Worm (Caenorhabditis elegans) whole organism, early embryonic: ENCODE results near the gene C43C3.4.

Source experiments
- B0310.2 ChIP-seq: sonication (generic microtip); optimal IDR thresholded peaks from 2 replicates; lab custom pipeline; 2016; ENCODE audit warnings: mild to moderate bottlenecking, missing genetic modification characterization, missing compliant biosample characterization
- F13C5.2 ChIP-seq: sonication (generic microtip); optimal IDR thresholded peaks from 2 replicates; lab custom pipeline; 2017; ENCODE audit warnings: mild to moderate bottlenecking, missing genetic modification characterization, inconsistent platforms, missing compliant biosample characterization
- aly-1 ChIP-seq: sonication (generic microtip); optimal IDR thresholded peaks from 2 replicates; lab custom pipeline; 2016; ENCODE audit warnings: missing genetic modification characterization, missing compliant biosample characterization
- ama-1 ChIP-seq: fragments of 150-350 bp; optimal IDR thresholded peaks from 2 replicates; lab custom pipeline; 2014
- ceh-13 ChIP-seq: fragments of 200-800 bp; sonication (Bioruptor generic); optimal IDR thresholded peaks from 2 replicates; lab custom pipeline; 2018; ENCODE audit warnings: mild to moderate bottlenecking, missing genetic modification characterization, missing compliant biosample characterization
- ceh-36 ChIP-seq: sonication (generic microtip); optimal IDR thresholded peaks from 2 replicates; lab custom pipeline; 2016; ENCODE audit warnings: missing genetic modification characterization, inconsistent platforms, missing compliant biosample characterization
- ets-7 ChIP-seq: sonication (generic microtip); optimal IDR thresholded peaks from 2 replicates; lab custom pipeline; 2016; ENCODE audit warnings: missing genotype, missing genetic modification characterization, missing compliant biosample characterization
- flt-1 ChIP-seq: fragments of 200-800 bp; sonication (Bioruptor generic); IDR thresholded peaks from 2 replicates; pipeline ENCODE4 v1.3.6; 2022; ENCODE audit warnings: missing genetic modification characterization, missing compliant biosample characterization
- hmbx-1 ChIP-seq: sonication (generic microtip); optimal IDR thresholded peaks from 2 replicates; lab custom pipeline; 2016; ENCODE audit warnings: mild to moderate bottlenecking, missing genetic modification characterization, missing compliant biosample characterization
- hmg-4 ChIP-seq: fragments of 200-800 bp; sonication (Bioruptor generic); optimal IDR thresholded peaks from 2 replicates; lab custom pipeline; 2018; ENCODE audit warnings: mild to moderate bottlenecking, missing genetic modification characterization, missing compliant biosample characterization
- hnd-1 ChIP-seq: sonication (generic microtip); optimal IDR thresholded peaks from 2 replicates; lab custom pipeline; 2016; ENCODE audit warnings: missing genetic modification characterization, missing compliant biosample characterization
- pes-1 ChIP-seq: fragments of 200-800 bp; sonication (Bioruptor generic); IDR thresholded peaks from 2 replicates; pipeline ENCODE4 v1.3.6; 2022; ENCODE audit warnings: missing genetic modification reagents, missing genetic modification characterization, missing compliant biosample characterization
- scrt-1 ChIP-seq: fragments of 200-800 bp; sonication (Bioruptor generic); IDR thresholded peaks from 2 replicates; pipeline ENCODE4 v1.3.6; 2022; ENCODE audit warnings: missing genetic modification characterization, missing compliant biosample characterization
- sea-1 ChIP-seq: fragments of 200-800 bp; sonication (Bioruptor generic); conservative IDR thresholded peaks from 2 replicates; pipeline ENCODE4 v1.3.6; 2022; ENCODE audit warnings: missing genetic modification characterization, missing compliant biosample characterization
- tbx-11 ChIP-seq: fragments of 200-800 bp; sonication (Bioruptor generic); IDR thresholded peaks from 2 replicates; pipeline ENCODE4 v1.3.6; 2022; ENCODE audit warnings: missing genetic modification characterization, missing compliant biosample characterization
- tbx-37 ChIP-seq: fragments of 200-800 bp; sonication (Bioruptor generic); conservative IDR thresholded peaks from 2 replicates; pipeline ENCODE4 v1.3.6; 2022; ENCODE audit warnings: missing genetic modification reagents, missing genetic modification characterization, missing compliant biosample characterization
- tra-4 ChIP-seq: sonication (generic microtip); optimal IDR thresholded peaks from 2 replicates; lab custom pipeline; 2017; ENCODE audit warnings: missing genetic modification characterization, missing compliant biosample characterization

The C43C3.4 gene

DNA sequence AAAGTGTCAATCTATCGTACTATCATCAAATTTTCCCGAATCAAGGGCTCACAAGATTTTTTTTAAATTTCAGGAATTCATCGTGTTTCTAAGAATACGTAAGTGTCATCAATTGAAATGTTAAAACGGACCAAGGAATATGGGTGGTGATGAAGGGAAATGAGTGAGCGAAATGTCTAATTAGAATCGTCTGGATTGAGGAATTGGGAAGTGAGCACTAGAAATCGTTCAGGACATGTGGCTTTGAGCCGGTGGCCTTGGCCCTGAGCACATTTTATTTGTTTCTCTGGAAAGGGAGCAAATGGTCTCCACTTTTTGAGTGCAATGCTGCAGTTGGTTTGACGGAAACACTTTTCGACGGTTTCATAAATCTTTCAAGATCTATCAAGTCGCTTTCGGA, 20.5 kb downstream of the C43C3.4 start:
- no peak for TF ChIP-seq hnd-1 (tag; lab: Kevin White, UChicago)
- TF ChIP-seq sea-1 (GFP tag; lab: Robert Waterston, UW), result no peak
- no peak for TF ChIP-seq pes-1

DNA sequence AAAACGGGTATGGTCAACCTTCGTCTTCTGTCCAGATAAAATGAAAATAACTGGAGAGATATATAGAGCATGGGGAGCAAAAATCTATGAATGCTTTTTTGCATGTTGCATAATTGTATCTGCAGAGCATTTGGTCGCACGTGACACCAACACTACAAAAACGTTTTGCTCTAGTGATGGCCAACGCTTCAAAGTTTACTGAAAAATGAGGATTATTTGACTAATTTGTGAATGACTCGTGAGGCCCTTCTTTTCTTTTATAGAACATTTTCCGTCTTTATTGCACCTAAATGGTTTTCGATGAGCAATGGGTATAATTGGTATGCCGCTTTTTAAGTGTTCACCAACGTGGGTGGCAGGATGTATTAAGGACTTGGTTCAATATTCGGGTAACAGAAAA, 21.2 kb downstream of the C43C3.4 start:
- no peak for TF ChIP-seq pes-1
- no peak for TF ChIP-seq ets-7 (tag; lab: Kevin White, UChicago)
- no peak for TF ChIP-seq ceh-36
- no peak for TF ChIP-seq hmbx-1 (tag; lab: Kevin White, UChicago)
- TF ChIP-seq hnd-1 (tag; lab: Kevin White, UChicago), result no peak
- no peak for TF ChIP-seq aly-1 (tag; lab: Kevin White, UChicago)
- no peak for TF ChIP-seq sea-1 (GFP tag; lab: Robert Waterston, UW)
- TF ChIP-seq ama-1 (lab: Kevin White, UChicago), result no peak
- no peak for TF ChIP-seq B0310.2 (tag; lab: Kevin White, UChicago)
- no peak for TF ChIP-seq tbx-37
- no peak for TF ChIP-seq tra-4 (tag; lab: Kevin White, UChicago)
- no peak for TF ChIP-seq tbx-11
- TF ChIP-seq flt-1 (GFP tag; lab: Robert Waterston, UW), result no peak
- TF ChIP-seq hmg-4, result no peak
- TF ChIP-seq F13C5.2, result no peak

DNA sequence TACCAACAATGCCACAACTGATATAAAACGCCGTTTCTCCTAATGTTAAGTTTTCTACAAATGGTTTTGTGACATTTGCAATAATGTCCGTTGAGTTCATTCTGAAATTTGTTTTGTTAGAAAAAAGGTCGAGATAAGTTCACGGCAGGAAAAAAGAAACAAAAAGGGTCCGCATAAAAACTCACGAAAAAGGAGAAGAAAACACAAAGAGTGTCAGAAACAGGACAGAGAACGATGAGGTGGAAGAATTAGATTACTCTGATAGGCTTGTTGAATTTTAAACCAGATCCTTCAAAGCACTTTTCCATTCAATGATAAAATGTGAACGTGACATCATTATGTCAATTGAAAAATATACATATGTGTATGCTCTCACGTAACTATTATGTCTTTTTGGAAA, 21.7 kb downstream of the C43C3.4 start, which contains the start of gene aex-2:
Gene aex-2 (minus strand): TSS at position 101 of the 400 bp plus-strand sequence.
- no peak for TF ChIP-seq tbx-37
- no peak for TF ChIP-seq F13C5.2
- TF ChIP-seq aly-1 (tag; lab: Kevin White, UChicago), result no peak
- TF ChIP-seq B0310.2 (tag; lab: Kevin White, UChicago), result no peak

DNA sequence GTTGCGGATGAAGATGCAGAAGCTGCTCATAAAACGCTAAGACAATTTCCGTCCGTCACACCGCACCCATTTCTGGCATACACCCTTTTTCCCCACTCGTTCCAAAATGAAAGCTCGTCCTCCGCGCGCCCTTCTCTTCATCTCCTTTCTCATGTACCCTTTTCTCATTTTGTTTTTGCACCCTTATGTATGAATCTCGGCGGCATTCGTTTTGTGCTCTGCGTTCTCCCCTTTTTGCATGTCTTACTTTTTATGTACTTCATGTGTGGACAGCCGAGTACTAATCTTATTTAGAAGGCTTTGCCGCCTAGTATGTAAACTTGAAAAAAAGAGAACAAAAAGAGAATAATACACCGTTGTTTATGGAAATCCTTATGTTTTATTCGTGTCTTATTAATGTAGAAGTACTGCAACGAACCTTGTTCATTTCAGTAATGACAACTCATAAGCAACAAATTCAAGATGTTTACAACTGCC, 26.6 kb downstream of the C43C3.4 start, which contains the start of gene F34H10.4:
Gene F34H10.4 (plus strand): TSS at position 427 of the 477 bp plus-strand sequence.
- TF ChIP-seq ama-1 (lab: Kevin White, UChicago), result no peak
- TF ChIP-seq ets-7 (tag; lab: Kevin White, UChicago), result no peak
- TF ChIP-seq ceh-13 (GFP tag; lab: Kevin White, UChicago), result no peak
- TF ChIP-seq hmg-4, result no peak
- TF ChIP-seq sea-1 (GFP tag; lab: Robert Waterston, UW), result no peak
- no peak for TF ChIP-seq tra-4 (tag; lab: Kevin White, UChicago)

DNA sequence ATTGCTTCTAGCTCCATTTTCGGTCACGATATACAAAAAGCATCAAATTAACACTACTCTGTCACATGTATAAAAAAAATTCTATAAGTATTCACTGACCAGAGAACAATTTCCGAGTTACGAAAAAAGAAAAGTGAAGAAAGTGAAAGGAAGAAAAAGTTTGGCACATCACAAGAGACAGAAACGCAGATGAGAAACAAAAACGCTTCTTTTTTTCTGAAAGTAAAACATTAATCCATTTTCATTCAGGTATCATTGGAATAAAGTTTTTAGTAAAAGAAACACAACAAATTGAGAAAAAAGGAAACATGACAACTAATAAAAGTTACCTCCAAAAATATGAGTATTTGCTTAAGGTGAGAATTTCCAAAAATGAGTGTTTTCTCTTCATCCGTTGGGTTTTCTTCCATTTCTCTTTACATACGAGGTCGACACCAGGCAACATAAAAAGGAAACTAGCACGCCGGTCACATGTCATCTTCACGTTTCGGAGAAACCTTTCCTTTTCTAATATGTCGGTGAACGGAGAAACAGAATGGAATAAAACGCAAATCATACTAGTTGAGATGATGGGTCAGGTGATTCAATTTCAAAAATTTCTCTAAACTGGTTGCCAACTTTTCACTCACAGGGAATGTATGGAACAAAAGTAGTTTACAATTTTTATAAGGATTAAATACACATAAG, 31.8 kb downstream of the C43C3.4 start:
- TF ChIP-seq F13C5.2, result no peak
- no peak for TF ChIP-seq hnd-1 (tag; lab: Kevin White, UChicago)
- no peak for TF ChIP-seq sea-1 (GFP tag; lab: Robert Waterston, UW)
- no peak for TF ChIP-seq hmbx-1 (tag; lab: Kevin White, UChicago)

DNA sequence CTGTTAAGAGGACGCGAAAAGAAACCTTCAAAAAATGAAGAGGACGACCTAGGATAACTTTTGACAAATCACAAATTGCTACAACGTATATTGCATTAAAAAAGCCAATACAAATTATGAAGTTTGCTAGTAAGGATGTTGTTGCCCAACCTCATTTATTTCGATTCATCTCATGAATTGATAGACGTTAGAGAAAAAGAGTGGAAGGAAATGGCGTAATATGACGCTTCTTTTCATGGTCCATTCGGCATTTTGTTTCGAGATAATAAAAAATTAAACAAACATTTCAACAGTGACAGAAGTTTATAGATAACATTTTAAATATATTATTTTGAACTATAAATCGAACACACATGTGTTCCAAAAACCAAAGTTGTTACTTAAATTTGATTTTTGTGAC, 33.8 kb downstream of the C43C3.4 start:
- TF ChIP-seq F13C5.2, result no peak
- no peak for TF ChIP-seq tbx-11
- no peak for TF ChIP-seq hnd-1 (tag; lab: Kevin White, UChicago)
- no peak for TF ChIP-seq hmg-4
- TF ChIP-seq ets-7 (tag; lab: Kevin White, UChicago), result no peak
- TF ChIP-seq ama-1 (lab: Kevin White, UChicago), result no peak
- TF ChIP-seq ceh-36, result no peak
- TF ChIP-seq pes-1, result no peak
- no peak for TF ChIP-seq aly-1 (tag; lab: Kevin White, UChicago)
- no peak for TF ChIP-seq hmbx-1 (tag; lab: Kevin White, UChicago)
- no peak for TF ChIP-seq flt-1 (GFP tag; lab: Robert Waterston, UW)
- TF ChIP-seq sea-1 (GFP tag; lab: Robert Waterston, UW), result no peak
- no peak for TF ChIP-seq tra-4 (tag; lab: Kevin White, UChicago)
- TF ChIP-seq B0310.2 (tag; lab: Kevin White, UChicago), result no peak
- TF ChIP-seq ceh-13 (GFP tag; lab: Kevin White, UChicago), result no peak
- no peak for TF ChIP-seq scrt-1
- no peak for TF ChIP-seq tbx-37

DNA sequence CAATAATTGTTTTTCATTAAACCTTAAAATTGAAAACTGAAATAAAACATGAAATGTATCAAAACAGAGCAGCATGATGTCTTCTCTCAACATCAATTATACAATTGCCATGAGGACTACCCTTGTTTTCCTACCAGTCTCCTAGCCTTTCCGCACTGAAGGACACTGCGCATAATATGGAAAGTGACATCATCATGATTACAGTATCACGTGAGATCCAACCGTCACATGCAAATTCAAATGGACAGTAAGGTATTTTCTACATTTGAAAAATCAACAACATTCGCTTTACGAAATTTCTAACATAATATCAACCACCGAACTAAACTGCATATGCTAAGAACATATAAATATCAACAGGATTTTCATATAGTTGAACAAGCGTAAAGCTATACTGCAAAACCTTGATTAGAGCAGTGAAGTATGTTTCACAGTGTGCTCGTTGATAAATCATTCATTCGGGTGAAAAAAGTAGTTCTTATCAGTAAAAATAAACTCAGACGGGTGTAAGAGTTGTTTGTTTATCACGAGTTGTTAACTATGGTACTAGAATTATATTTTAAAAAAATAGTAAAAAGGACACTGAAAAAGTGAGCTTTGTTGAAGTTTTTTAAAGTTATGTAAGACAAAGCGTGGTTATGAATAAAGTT, 35.7 kb downstream of the C43C3.4 start:
- TF ChIP-seq ceh-13 (GFP tag; lab: Kevin White, UChicago) (no peak), ets-7 (tag; lab: Kevin White, UChicago) (no peak), tbx-11 (no peak), scrt-1 (no peak), flt-1 (GFP tag; lab: Robert Waterston, UW) (no peak), pes-1 (no peak), hmbx-1 (tag; lab: Kevin White, UChicago) (no peak), sea-1 (GFP tag; lab: Robert Waterston, UW) (no peak), ceh-36 (no peak), tra-4 (tag; lab: Kevin White, UChicago) (no peak), F13C5.2 (no peak), B0310.2 (tag; lab: Kevin White, UChicago) (no peak), tbx-37 (no peak), hmg-4 (no peak)

DNA sequence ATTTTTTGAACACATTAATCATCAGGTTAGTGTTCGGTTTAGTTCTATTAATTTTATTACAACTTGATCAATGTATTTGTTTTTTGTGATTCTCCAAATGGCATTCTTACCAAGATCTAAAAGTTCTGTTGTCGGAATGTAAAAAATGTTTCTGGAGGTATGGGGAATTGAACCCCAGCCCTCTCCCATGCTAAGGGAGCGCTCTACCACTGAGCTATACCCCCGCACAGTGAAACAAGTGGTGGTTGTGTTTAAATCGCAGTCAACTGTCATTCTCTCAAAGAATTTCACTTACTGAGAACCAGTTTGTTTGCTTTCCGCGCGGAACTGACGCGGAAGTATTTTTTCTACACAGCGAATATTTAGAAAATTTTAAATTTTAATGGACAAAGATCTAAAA, 37.0 kb downstream of the C43C3.4 start:
- TF ChIP-seq pes-1 (peak; percentile 96), F13C5.2 (peak; percentile 82), scrt-1 (peak; percentile 91), flt-1 (GFP tag; lab: Robert Waterston, UW) (peak; percentile 92), hmg-4 (peak; percentile 90), ceh-36 (peak; percentile 89), ama-1 (lab: Kevin White, UChicago) (no peak), hnd-1 (tag; lab: Kevin White, UChicago) (peak; percentile 83), tbx-37 (peak; percentile 92), tra-4 (tag; lab: Kevin White, UChicago) (peak; percentile 51), hmbx-1 (tag; lab: Kevin White, UChicago) (peak; percentile 73), B0310.2 (tag; lab: Kevin White, UChicago) (peak; percentile 88), aly-1 (tag; lab: Kevin White, UChicago) (peak; percentile 50), sea-1 (GFP tag; lab: Robert Waterston, UW) (peak; percentile 96), tbx-11 (peak; percentile 90), ceh-13 (GFP tag; lab: Kevin White, UChicago) (peak; percentile 83), ets-7 (tag; lab: Kevin White, UChicago) (peak; percentile 56)
